Fruit fly (Drosophila melanogaster) whole organism, prepupa: ENCODE results near the gene dsx-c73A.

ENCODE experiments used
- Blimp-1 ChIP-seq: fragments of 200-800 bp; sonication (Bioruptor generic); optimal IDR thresholded peaks from 3 replicates; lab custom pipeline; 2017; ENCODE audit warnings: missing biosample characterization, missing genetic modification characterization, mild to moderate bottlenecking, moderate library complexity, missing genetic modification reagents
- CG10631 ChIP-seq: fragments of 200-800 bp; sonication (Bioruptor generic); optimal IDR thresholded peaks from 2 replicates; lab custom pipeline; 2016; ENCODE audit warnings: missing biosample characterization, missing genetic modification characterization
- CG11294 ChIP-seq: fragments of 200-800 bp; sonication (Bioruptor generic); IDR thresholded peaks from 2 replicates; pipeline ENCODE4 v1.3.6; 2022; ENCODE audit warnings: missing biosample characterization, missing genetic modification characterization
- CG11762 ChIP-seq: fragments of 200-800 bp; sonication (Bioruptor generic); optimal IDR thresholded peaks from 3 replicates; lab custom pipeline; 2016; ENCODE audit warnings: missing biosample characterization, missing genetic modification characterization; ENCODE audit not compliant: insufficient read depth
- CG11902 ChIP-seq: fragments of 200-800 bp; sonication (Bioruptor generic); optimal IDR thresholded peaks from 3 replicates; lab custom pipeline; 2016; ENCODE audit warnings: missing biosample characterization, missing genetic modification characterization
- CG15336 ChIP-seq: fragments of 200-800 bp; sonication (Bioruptor generic); IDR thresholded peaks from 2 replicates; pipeline ENCODE4 v1.3.6; 2022; ENCODE audit warnings: missing biosample characterization, missing genetic modification characterization
- CG1621 ChIP-seq: fragments of 200-800 bp; sonication (Bioruptor generic); optimal IDR thresholded peaks from 3 replicates; lab custom pipeline; 2018; ENCODE audit warnings: missing biosample characterization, mild to moderate bottlenecking, missing genetic modification characterization
- CG3032 ChIP-seq: fragments of 200-800 bp; optimal IDR thresholded peaks from 2 replicates; lab custom pipeline; 2019; ENCODE audit warnings: missing biosample characterization, mild to moderate bottlenecking, missing genetic modification characterization, moderate library complexity
- CG31627 ChIP-seq: fragments of 200-800 bp; sonication (Bioruptor generic); optimal IDR thresholded peaks from 3 replicates; lab custom pipeline; 2016; ENCODE audit warnings: missing biosample characterization, missing genetic modification characterization
- CG32006 ChIP-seq: fragments of 200-800 bp; sonication (Bioruptor generic); optimal IDR thresholded peaks from 3 replicates; lab custom pipeline; 2017; ENCODE audit warnings: missing biosample characterization, mild to moderate bottlenecking, missing genetic modification characterization
- CG34406 ChIP-seq: fragments of 200-800 bp; sonication (Bioruptor generic); optimal IDR thresholded peaks from 3 replicates; lab custom pipeline; 2016; ENCODE audit warnings: missing biosample characterization, missing genetic modification characterization
- CG4318 ChIP-seq: fragments of 200-800 bp; sonication (Bioruptor generic); optimal IDR thresholded peaks from 3 replicates; lab custom pipeline; 2017; ENCODE audit warnings: missing biosample characterization, mild to moderate bottlenecking, missing genetic modification characterization
- CG6163 ChIP-seq: fragments of 200-800 bp; sonication (Bioruptor generic); IDR thresholded peaks from 3 replicates; pipeline ENCODE4 v1.3.6; 2022; ENCODE audit warnings: missing biosample characterization, missing genetic modification characterization
- CG6276 ChIP-seq: fragments of 200-800 bp; sonication (Bioruptor generic); optimal IDR thresholded peaks from 2 replicates; lab custom pipeline; 2017; ENCODE audit warnings: missing biosample characterization, mild to moderate bottlenecking, missing genetic modification characterization
- CG6808 ChIP-seq: fragments of 200-800 bp; sonication (Bioruptor generic); optimal IDR thresholded peaks from 3 replicates; lab custom pipeline; 2017; ENCODE audit warnings: missing biosample characterization, missing genetic modification characterization, mild to moderate bottlenecking, moderate library complexity, missing genetic modification reagents
- CG6854 ChIP-seq: fragments of 200-800 bp; sonication (Bioruptor generic); optimal IDR thresholded peaks from 2 replicates; lab custom pipeline; 2017; ENCODE audit warnings: missing biosample characterization, mild to moderate bottlenecking, missing genetic modification characterization
- CG8119 ChIP-seq: fragments of 200-800 bp; sonication (Bioruptor generic); IDR thresholded peaks from 3 replicates; pipeline ENCODE4 v1.3.6; 2022; ENCODE audit warnings: missing biosample characterization, missing genetic modification characterization
- CG8319 ChIP-seq: fragments of 200-800 bp; sonication (Bioruptor generic); optimal IDR thresholded peaks from 3 replicates; lab custom pipeline; 2016; ENCODE audit warnings: missing biosample characterization, missing genetic modification characterization
- CG9139 ChIP-seq: fragments of 200-800 bp; sonication (Bioruptor generic); optimal IDR thresholded peaks from 3 replicates; lab custom pipeline; 2017; ENCODE audit warnings: missing biosample characterization, mild to moderate bottlenecking, missing genetic modification characterization
- Eip75B ChIP-seq: fragments of 200-800 bp; sonication (Bioruptor generic); optimal IDR thresholded peaks from 3 replicates; lab custom pipeline; 2016; ENCODE audit warnings: missing biosample characterization, missing genetic modification characterization
- Eip78C ChIP-seq: fragments of 200-800 bp; sonication (Bioruptor generic); peaks from one replicate; lab custom pipeline; 2016; ENCODE audit warnings: missing biosample characterization, missing genetic modification characterization
- Eip93F ChIP-seq: fragments of 200-800 bp; sonication (Bioruptor generic); optimal IDR thresholded peaks from 2 replicates; lab custom pipeline; 2016; ENCODE audit warnings: missing biosample characterization, mild to moderate bottlenecking, missing genetic modification characterization
- Ets21C ChIP-seq: fragments of 200-800 bp; sonication (Bioruptor generic); optimal IDR thresholded peaks from 3 replicates; lab custom pipeline; 2016; ENCODE audit warnings: missing biosample characterization, missing genetic modification characterization
- Ets96B ChIP-seq: fragments of 200-800 bp; optimal IDR thresholded peaks from 2 replicates; lab custom pipeline; 2019; ENCODE audit warnings: missing biosample characterization, mild to moderate bottlenecking, missing genetic modification characterization, moderate library complexity
- Gug ChIP-seq: fragments of 200-800 bp; sonication (Bioruptor generic); IDR thresholded peaks from 2 replicates; pipeline ENCODE4 v1.3.6; 2022; ENCODE audit warnings: missing biosample characterization, missing genetic modification characterization
- Hr38 ChIP-seq: sonication (Bioruptor generic); optimal IDR thresholded peaks from 2 replicates; lab custom pipeline; 2016; ENCODE audit warnings: missing biosample characterization, missing genetic modification characterization
- Hr39 ChIP-seq: fragments of 200-800 bp; sonication (Bioruptor generic); optimal IDR thresholded peaks from 2 replicates; lab custom pipeline; 2016; ENCODE audit warnings: missing biosample characterization, missing genetic modification characterization
- Hr4 ChIP-seq: fragments of 200-800 bp; sonication (Bioruptor generic); optimal IDR thresholded peaks from 3 replicates; lab custom pipeline; 2016; ENCODE audit warnings: missing biosample characterization, missing genetic modification characterization
- Lpt ChIP-seq: fragments of 200-800 bp; sonication (Bioruptor generic); optimal IDR thresholded peaks from 3 replicates; lab custom pipeline; 2016; ENCODE audit warnings: missing biosample characterization, missing genetic modification characterization
- Met ChIP-seq: fragments of 200-800 bp; sonication (Bioruptor generic); optimal IDR thresholded peaks from 3 replicates; lab custom pipeline; 2016; ENCODE audit warnings: missing biosample characterization, missing genetic modification characterization
- OdsH ChIP-seq: fragments of 200-800 bp; sonication (Bioruptor generic); optimal IDR thresholded peaks from 3 replicates; lab custom pipeline; 2016; ENCODE audit warnings: missing biosample characterization, missing genetic modification characterization
- Smox ChIP-seq: fragments of 200-800 bp; sonication (Bioruptor generic); optimal IDR thresholded peaks from 3 replicates; lab custom pipeline; 2016; ENCODE audit warnings: missing biosample characterization, missing genetic modification characterization
- Sox14 ChIP-seq: fragments of 200-800 bp; sonication (Bioruptor generic); optimal IDR thresholded peaks from 3 replicates; lab custom pipeline; 2016; ENCODE audit warnings: missing biosample characterization, missing genetic modification characterization
- Sox15 ChIP-seq: fragments of 200-800 bp; sonication (Bioruptor generic); optimal IDR thresholded peaks from 3 replicates; lab custom pipeline; 2016; ENCODE audit warnings: missing biosample characterization, missing genetic modification characterization
- achi ChIP-seq: fragments of 200-800 bp; sonication (Bioruptor generic); optimal IDR thresholded peaks from 3 replicates; lab custom pipeline; 2016; ENCODE audit warnings: missing biosample characterization, missing genetic modification characterization
- acj6 ChIP-seq: fragments of 200-800 bp; sonication (Bioruptor generic); optimal IDR thresholded peaks from 3 replicates; lab custom pipeline; 2016; ENCODE audit warnings: missing biosample characterization, missing genetic modification characterization
- cyc ChIP-seq: fragments of 200-800 bp; sonication (Bioruptor generic); optimal IDR thresholded peaks from 3 replicates; lab custom pipeline; 2016; ENCODE audit warnings: missing biosample characterization, missing genetic modification characterization
- dac ChIP-seq: fragments of 200-800 bp; sonication (Bioruptor generic); optimal IDR thresholded peaks from 2 replicates; lab custom pipeline; 2017; ENCODE audit warnings: missing biosample characterization, mild to moderate bottlenecking, missing genetic modification characterization
- dsx ChIP-seq: fragments of 200-800 bp; optimal IDR thresholded peaks from 3 replicates; lab custom pipeline; 2019; ENCODE audit warnings: missing biosample characterization, mild to moderate bottlenecking, missing genetic modification characterization, moderate library complexity; ENCODE audit not compliant: poor library complexity, severe bottlenecking
- eg ChIP-seq: fragments of 200-800 bp; sonication (Bioruptor generic); IDR thresholded peaks from 3 replicates; pipeline ENCODE4 v1.3.6; 2022; ENCODE audit warnings: missing biosample characterization, missing genetic modification characterization
- fd59A ChIP-seq: fragments of 200-800 bp; sonication (Bioruptor generic); optimal IDR thresholded peaks from 2 replicates; lab custom pipeline; 2017; ENCODE audit warnings: missing biosample characterization, mild to moderate bottlenecking, missing genetic modification characterization, missing genetic modification reagents
- fd85E ChIP-seq: fragments of 200-800 bp; sonication (Bioruptor generic); optimal IDR thresholded peaks from 3 replicates; lab custom pipeline; 2016; ENCODE audit warnings: missing biosample characterization, missing genetic modification characterization
- net ChIP-seq: fragments of 200-800 bp; sonication (Bioruptor generic); optimal IDR thresholded peaks from 3 replicates; lab custom pipeline; 2016; ENCODE audit warnings: missing biosample characterization, missing genetic modification characterization
- salr ChIP-seq, 2 experiments: fragments of 200-800 bp; sonication (Bioruptor generic); optimal IDR thresholded peaks; 3 replicates each; lab custom pipeline; 2016 to 2018; ENCODE audit warnings: missing biosample characterization in 2 of 2, missing genetic modification characterization in 2 of 2, mild to moderate bottlenecking in 1 of 2
- spab ChIP-seq: fragments of 200-800 bp; sonication (Bioruptor generic); optimal IDR thresholded peaks from 2 replicates; lab custom pipeline; 2017; ENCODE audit warnings: missing biosample characterization, mild to moderate bottlenecking, missing genetic modification characterization, missing genetic modification reagents
- svp ChIP-seq: fragments of 200-800 bp; sonication (Bioruptor generic); peaks from one replicate; lab custom pipeline; 2016; ENCODE audit warnings: missing biosample characterization, missing genetic modification characterization
- topi ChIP-seq: fragments of 200-800 bp; sonication (Bioruptor generic); optimal IDR thresholded peaks from 3 replicates; lab custom pipeline; 2016; ENCODE audit warnings: missing biosample characterization, missing genetic modification characterization
- vri ChIP-seq: fragments of 200-800 bp; sonication (Bioruptor generic); optimal IDR thresholded peaks from 3 replicates; lab custom pipeline; 2016; ENCODE audit warnings: missing biosample characterization, mild to moderate bottlenecking, missing genetic modification characterization

The dsx-c73A gene

dm6 chr3L:16390793-16391192 is 61.0 kb downstream of the dsx-c73A start:
- TF ChIP-seq CG6163 (GFP tag; lab: Robert Waterston, UW) (no peak), fd59A (GFP tag; lab: Kevin White, UChicago) (no peak), Eip93F (GFP tag; lab: Kevin White, UChicago) (no peak), vri (GFP tag; lab: Kevin White, UChicago) (no peak), topi (GFP tag; lab: Kevin White, UChicago) (no peak), eg (GFP tag; lab: Robert Waterston, UW) (no peak), svp (GFP tag; lab: Kevin White, UChicago) (peak; percentile 33), Eip78C (peak; percentile 37)

- TF ChIP-seq OdsH (GFP tag; lab: Kevin White, UChicago) (peak; percentile 58), CG6854 (GFP tag; lab: Kevin White, UChicago) (no peak), Eip75B (peak; percentile 7), CG6163 (GFP tag; lab: Robert Waterston, UW) (0 out of 3 replicates have a peak, but pooled peaks have one; percentile 40), Ets21C (GFP tag; lab: Kevin White, UChicago) (peak; percentile 23), fd85E (GFP tag; lab: Kevin White, UChicago) (no peak), Ets96B (peak; percentile 29), vri (GFP tag; lab: Kevin White, UChicago) (no peak), CG8319 (GFP tag; lab: Kevin White, UChicago) (no peak), Sox14 (no peak), Hr38 (no peak), CG4318 (GFP tag; lab: Kevin White, UChicago) (peak; percentile 12), Met (GFP tag; lab: Kevin White, UChicago) (peak; percentile 20), acj6 (GFP tag; lab: Kevin White, UChicago) (peak; percentile 63), CG10631 (GFP tag; lab: Kevin White, UChicago) (peak; percentile 52), CG9139 (GFP tag; lab: Kevin White, UChicago) (no peak), CG3032 (peak; percentile 57), Gug (no peak; the same call in 1 of the 2 replicates), fd59A (GFP tag; lab: Kevin White, UChicago) (no peak), CG6808 (GFP tag; lab: Kevin White, UChicago) (no peak), spab (no peak), CG34406 (GFP tag; lab: Kevin White, UChicago) (peak; percentile 30), Hr39 (GFP tag; lab: Kevin White, UChicago) (peak; percentile 42), Blimp-1 (GFP tag; lab: Kevin White, UChicago) (no peak), Eip78C (peak; percentile 44), CG1621 (tag; lab: Kevin White, UChicago) (no peak), salr (GFP tag; optimal IDR thresholded peaks at IDR 0.05; lab: Kevin White, UChicago) (peak in 1 of 2 experiments; percentile 40), dsx (no peak), CG11762 (no peak), CG6276 (GFP tag; lab: Kevin White, UChicago) (no peak), svp (GFP tag; lab: Kevin White, UChicago) (no peak), Lpt (GFP tag; lab: Kevin White, UChicago) (no peak), CG31627 (peak; percentile 67), Hr4 (GFP tag; lab: Kevin White, UChicago) (peak; percentile 37), CG11294 (peak; percentile 31; the same call in 1 of the 2 replicates), eg (GFP tag; lab: Robert Waterston, UW) (peak; percentile 59; the same call in 1 of the 3 replicates), achi (peak; percentile 82), CG8119 (0 out of 3 replicates have a peak, but pooled peaks have one; percentile 29), Smox (GFP tag; lab: Kevin White, UChicago) (no peak), dac (no peak), Sox15 (GFP tag; lab: Kevin White, UChicago) (peak; percentile 54), cyc (peak; percentile 61), CG15336 (GFP tag; lab: Robert Waterston, UW) (peak; percentile 23; the same call in 1 of the 2 replicates), CG11902 (GFP tag; lab: Kevin White, UChicago) (peak; percentile 49), topi (GFP tag; lab: Kevin White, UChicago) (no peak), CG32006 (peak; percentile 42), net (no peak)
Observed at dm6 chr3L:16385880-16386584, 65.7 kb downstream of the dsx-c73A start, which contains the start of the genes Agpat3 and RAF2. Gene Agpat3 (minus strand): TSS chr3L:16385957. Gene RAF2 (plus strand): TSS chr3L:16386327.
